Worm (Caenorhabditis elegans) whole organism, L1 larva: ENCODE measurements around the gene Y82E9BL.6.

ENCODE experiments used
- aha-1 ChIP-seq: fragments of 150-350 bp; optimal IDR thresholded peaks from 2 replicates; lab custom pipeline; 2014; ENCODE audit warnings: missing biosample characterization, missing genetic modification characterization
- dpl-1 ChIP-seq, 3 experiments: fragments of 150-350 bp in 2 of 3; sonication (generic microtip) in 1 of 3; optimal IDR thresholded peaks; 2 replicates each; lab custom pipeline; 2014 to 2017; ENCODE audit warnings: missing biosample characterization in 3 of 3, missing genetic modification characterization in 3 of 3, missing genetic modification reagents in 3 of 3
- egl-27 ChIP-seq, 2 experiments: fragments of 150-350 bp in 1 of 2; sonication (generic microtip); optimal IDR thresholded peaks; 3 replicates each; lab custom pipeline; 2017 to 2018; ENCODE audit warnings: missing biosample characterization in 2 of 2, missing genetic modification characterization in 2 of 2, missing genetic modification reagents in 2 of 2
- jun-1 ChIP-seq: fragments of 150-350 bp; optimal IDR thresholded peaks from 2 replicates; lab custom pipeline; 2014; ENCODE audit warnings: missing biosample characterization, missing genetic modification reagents, missing genetic modification characterization
- lin-15B ChIP-seq: fragments of 150-350 bp; sonication (generic microtip); optimal IDR thresholded peaks from 3 replicates; lab custom pipeline; 2014; ENCODE audit warnings: missing biosample characterization, missing genetic modification characterization
- nhr-12 ChIP-seq: sonication (generic microtip); optimal IDR thresholded peaks from 2 replicates; lab custom pipeline; 2017; ENCODE audit warnings: missing biosample characterization, missing genetic modification characterization
- nhr-28 ChIP-seq: fragments of 150-350 bp; optimal IDR thresholded peaks from 2 replicates; lab custom pipeline; 2014; ENCODE audit warnings: missing biosample characterization, missing genetic modification characterization
- rnt-1 ChIP-seq: sonication (generic microtip); optimal IDR thresholded peaks from 2 replicates; lab custom pipeline; 2016; ENCODE audit warnings: mild to moderate bottlenecking, missing genetic modification characterization, moderate library complexity, missing compliant biosample characterization
- skn-1 ChIP-seq: fragments of 150-350 bp; optimal IDR thresholded peaks from 2 replicates; lab custom pipeline; 2014; ENCODE audit warnings: missing biosample characterization, missing genetic modification characterization
- unc-62 ChIP-seq: fragments of 150-350 bp; optimal IDR thresholded peaks from 2 replicates; lab custom pipeline; 2014; ENCODE audit warnings: missing biosample characterization, missing genetic modification reagents, missing genetic modification characterization

ce11 chrIII:1355320-1355719 lies 9.7 kb upstream of the Y82E9BL.6 start, which contains the start of gene Y82E9BL.1:
- TF ChIP-seq rnt-1 (tag; lab: Kevin White, UChicago) (no peak), lin-15B (no peak), unc-62 (no peak), nhr-12 (tag; lab: Kevin White, UChicago) (no peak), jun-1 (tag; lab: Kevin White, UChicago) (no peak), aha-1 (no peak), egl-27 (tag; optimal IDR thresholded peaks at IDR 0.05; lab: Kevin White, UChicago) (no peak), skn-1 (tag; lab: Kevin White, UChicago) (no peak), dpl-1 (GFP tag; optimal IDR thresholded peaks at IDR 0.05; lab: Kevin White, UChicago) (no peak), nhr-28 (tag; lab: Kevin White, UChicago) (no peak)
